Fruit fly (Drosophila melanogaster) S2 (cell line): ENCODE results near the gene CG2691.

Experiments used
- CG8478 ChIP-seq: fragments of >200 bp; optimal IDR thresholded peaks from 2 replicates; lab custom pipeline; 2018
- CTCF ChIP-seq, 2 experiments: fragments of >200 bp; optimal IDR thresholded peaks; 2 replicates each; lab custom pipeline; 2018

dm6 chrX:13625888-13626578 is 1.8 kb upstream of the CG2691 start:
- TF ChIP-seq CG8478 (lab: Kevin White, UChicago) (no peak), CTCF (optimal IDR thresholded peaks at IDR 0.05; lab: Kevin White, UChicago) (no peak)
